Fruit fly (Drosophila melanogaster) whole organism: ENCODE measurements around the gene CG32437.

Experiments used
- EcR ChIP-seq, 2 experiments: fragments of >200 bp; optimal IDR thresholded peaks; 2 replicates each; lab custom pipeline; 2017; ENCODE audit warnings: missing biosample characterization in 2 of 2, missing genetic modification characterization in 2 of 2, missing genetic modification reagents in 2 of 2
- psq ChIP-seq: fragments of >200 bp; optimal IDR thresholded peaks from 2 replicates; lab custom pipeline; 2017
- usp ChIP-seq: fragments of >200 bp; optimal IDR thresholded peaks from 2 replicates; lab custom pipeline; 2017; ENCODE audit warnings: missing biosample characterization, missing genetic modification characterization, mixed read lengths

dm6 chr3L:21317416-21318259 is 39.8 kb upstream of the CG32437 start, which contains the start of gene Pc:
- no peak for TF ChIP-seq usp (GFP tag; lab: Kevin White, UChicago)
- TF ChIP-seq psq (lab: Kevin White, UChicago), result no peak
- TF ChIP-seq EcR (GFP tag; optimal IDR thresholded peaks at IDR 0.05; lab: Kevin White, UChicago), result no peak
